Worm (Caenorhabditis elegans) whole organism, L4 larva: Measurements from ENCODE around the gene sri-31.

ENCODE experiments used
- F26F4.8 ChIP-seq: fragments of 200-800 bp; sonication (Bioruptor generic); conservative IDR thresholded peaks from 2 replicates; pipeline ENCODE4 v1.3.6; 2022; ENCODE audit warnings: missing genetic modification characterization, missing compliant biosample characterization
- F37D6.2 ChIP-seq: sonication (generic microtip); optimal IDR thresholded peaks from 2 replicates; lab custom pipeline; 2016; ENCODE audit warnings: mild to moderate bottlenecking, missing genetic modification characterization, missing compliant biosample characterization
- T20F7.1 ChIP-seq: fragments of 200-800 bp; sonication (Bioruptor generic); optimal IDR thresholded peaks from 2 replicates; lab custom pipeline; 2018; ENCODE audit warnings: mild to moderate bottlenecking, missing genetic modification characterization, missing compliant biosample characterization
- Y105C5A.15 ChIP-seq: fragments of 200-800 bp; sonication (Bioruptor generic); IDR thresholded peaks from 2 replicates; pipeline ENCODE4 v1.3.6; 2022; ENCODE audit warnings: missing genetic modification characterization, missing compliant biosample characterization
- Y48G9A.11 ChIP-seq: fragments of 200-800 bp; sonication (Bioruptor generic); IDR thresholded peaks from 2 replicates; pipeline ENCODE4 v1.3.6; 2022; ENCODE audit warnings: missing genetic modification reagents, missing genetic modification characterization, missing compliant biosample characterization
- Y5F2A.4 ChIP-seq: fragments of 200-800 bp; sonication (Bioruptor generic); optimal IDR thresholded peaks from 2 replicates; lab custom pipeline; 2018; ENCODE audit warnings: mild to moderate bottlenecking, missing genetic modification characterization, missing compliant biosample characterization
- Y75B8A.6 ChIP-seq: fragments of 200-800 bp; sonication (Bioruptor generic); IDR thresholded peaks from 2 replicates; pipeline ENCODE4 v1.3.6; 2022; ENCODE audit warnings: missing genetic modification reagents, missing genetic modification characterization, missing compliant biosample characterization
- ZK337.2 ChIP-seq: fragments of 200-800 bp; sonication (Bioruptor generic); IDR thresholded peaks from 2 replicates; pipeline ENCODE4 v1.3.6; 2022; ENCODE audit warnings: missing genetic modification reagents, missing genetic modification characterization, missing compliant biosample characterization
- aly-2 ChIP-seq: sonication (generic microtip); optimal IDR thresholded peaks from 2 replicates; lab custom pipeline; 2018; ENCODE audit warnings: missing biosample characterization, missing genetic modification characterization
- ceh-20 ChIP-seq: fragments of 200-800 bp; sonication (Bioruptor generic); IDR thresholded peaks from 2 replicates; pipeline ENCODE4 v1.3.6; 2022; ENCODE audit warnings: missing genetic modification reagents, missing genetic modification characterization, missing compliant biosample characterization
- ceh-28 ChIP-seq: fragments of 150-350 bp; optimal IDR thresholded peaks from 2 replicates; lab custom pipeline; 2014; ENCODE audit warnings: missing biosample characterization, missing genetic modification reagents, missing genetic modification characterization
- cey-2 ChIP-seq: sonication (generic microtip); optimal IDR thresholded peaks from 3 replicates; lab custom pipeline; 2017; ENCODE audit warnings: missing genetic modification characterization, mild to moderate bottlenecking, missing compliant biosample characterization, antibody characterized with exemption, borderline replicate concordance; ENCODE audit not compliant: insufficient read depth
- daf-16 ChIP-seq, 3 experiments: sonication (generic microtip); optimal IDR thresholded peaks; 2 replicates each; lab custom pipeline; 2016 to 2017; ENCODE audit warnings: missing genetic modification characterization in 3 of 3, missing genetic modification reagents in 3 of 3, mild to moderate bottlenecking in 2 of 3, missing compliant biosample characterization in 2 of 3, missing biosample characterization in 1 of 3, moderate library complexity in 1 of 3
- dmd-6 ChIP-seq: fragments of 200-800 bp; sonication (Bioruptor generic); IDR thresholded peaks from 2 replicates; pipeline ENCODE4 v1.3.6; 2022; ENCODE audit warnings: missing genetic modification reagents, missing genetic modification characterization, missing compliant biosample characterization
- dmd-8 ChIP-seq: fragments of 200-800 bp; sonication (Bioruptor generic); IDR thresholded peaks from 2 replicates; pipeline ENCODE4 v1.3.6; 2022; ENCODE audit warnings: missing genetic modification characterization, missing compliant biosample characterization
- dpl-1 ChIP-seq: fragments of 150-350 bp; optimal IDR thresholded peaks from 2 replicates; lab custom pipeline; 2014; ENCODE audit warnings: missing biosample characterization, missing genetic modification reagents, missing genetic modification characterization
- duxl-1 ChIP-seq: sonication (generic microtip); optimal IDR thresholded peaks from 2 replicates; lab custom pipeline; 2016; ENCODE audit warnings: mild to moderate bottlenecking, missing genetic modification characterization, moderate library complexity, missing compliant biosample characterization; ENCODE audit not compliant: poor library complexity
- fkh-10 ChIP-seq: fragments of 150-350 bp; optimal IDR thresholded peaks from 2 replicates; lab custom pipeline; 2014; ENCODE audit warnings: missing biosample characterization, missing genetic modification reagents, missing genetic modification characterization
- gei-8 ChIP-seq: fragments of 200-800 bp; sonication (Bioruptor generic); optimal IDR thresholded peaks from 2 replicates; lab custom pipeline; 2018; ENCODE audit warnings: mild to moderate bottlenecking, missing genetic modification characterization, missing compliant biosample characterization
- hif-1 ChIP-seq, 2 experiments: sonication (generic microtip); optimal IDR thresholded peaks; 2 replicates each; lab custom pipeline; 2016 to 2017; ENCODE audit warnings: missing compliant biosample characterization in 2 of 2, missing genetic modification characterization in 2 of 2, missing genetic modification reagents in 2 of 2, missing genotype in 2 of 2, mild to moderate bottlenecking in 1 of 2
- hlh-11 ChIP-seq: fragments of 200-800 bp; sonication (Bioruptor generic); optimal IDR thresholded peaks from 2 replicates; lab custom pipeline; 2018; ENCODE audit warnings: mild to moderate bottlenecking, missing genetic modification characterization, missing compliant biosample characterization
- jun-1 ChIP-seq: fragments of 150-350 bp; optimal IDR thresholded peaks from 2 replicates; lab custom pipeline; 2014; ENCODE audit warnings: missing biosample characterization, missing genetic modification reagents, missing genetic modification characterization
- lim-7 ChIP-seq: fragments of 200-800 bp; sonication (Bioruptor generic); IDR thresholded peaks from 2 replicates; pipeline ENCODE4 v1.3.6; 2022; ENCODE audit warnings: missing genetic modification characterization, missing compliant biosample characterization
- lin-13 ChIP-seq: fragments of 150-350 bp; optimal IDR thresholded peaks from 2 replicates; lab custom pipeline; 2014; ENCODE audit warnings: missing biosample characterization, missing genetic modification reagents, missing genetic modification characterization
- lin-15B ChIP-seq: fragments of 150-350 bp; sonication (generic microtip); optimal IDR thresholded peaks from 3 replicates; lab custom pipeline; 2014; ENCODE audit warnings: missing biosample characterization, missing genetic modification characterization
- lin-29 ChIP-seq: fragments of 200-800 bp; sonication (Bioruptor generic); IDR thresholded peaks from 2 replicates; pipeline ENCODE4 v1.3.6; 2022; ENCODE audit warnings: missing genetic modification reagents, missing genetic modification characterization, missing compliant biosample characterization
- lin-39 ChIP-seq: fragments of 150-350 bp; optimal IDR thresholded peaks from 2 replicates; lab custom pipeline; 2014; ENCODE audit warnings: missing biosample characterization, missing genetic modification reagents, missing genetic modification characterization
- lir-3 ChIP-seq: sonication (generic microtip); optimal IDR thresholded peaks from 2 replicates; lab custom pipeline; 2016; ENCODE audit warnings: mild to moderate bottlenecking, missing genetic modification characterization, missing compliant biosample characterization
- mdl-1 ChIP-seq, 2 experiments: fragments of 150-350 bp in 1 of 2; sonication (generic microtip) in 1 of 2; optimal IDR thresholded peaks; 2 replicates each; lab custom pipeline; 2014 to 2017; ENCODE audit warnings: missing biosample characterization in 2 of 2, missing genetic modification characterization in 2 of 2
- mep-1 ChIP-seq: fragments of 150-350 bp; sonication (generic microtip); optimal IDR thresholded peaks from 3 replicates; lab custom pipeline; 2014; ENCODE audit warnings: missing biosample characterization, missing genetic modification characterization
- mes-2 ChIP-seq: sonication (generic microtip); optimal IDR thresholded peaks from 2 replicates; lab custom pipeline; 2016; ENCODE audit warnings: missing genotype, mild to moderate bottlenecking, missing genetic modification characterization, missing compliant biosample characterization; ENCODE audit not compliant: poor library complexity, severe bottlenecking
- mxl-2 ChIP-seq: fragments of 200-800 bp; sonication (Bioruptor generic); conservative IDR thresholded peaks from 2 replicates; pipeline ENCODE4 v1.3.6; 2022; ENCODE audit warnings: missing genetic modification reagents, missing genetic modification characterization, missing compliant biosample characterization
- nhr-10 ChIP-seq: fragments of 150-350 bp; optimal IDR thresholded peaks from 2 replicates; lab custom pipeline; 2014; ENCODE audit warnings: missing biosample characterization, missing genetic modification characterization
- nhr-102 ChIP-seq: sonication (generic microtip); optimal IDR thresholded peaks from 2 replicates; lab custom pipeline; 2016; ENCODE audit warnings: mild to moderate bottlenecking, missing genetic modification characterization, moderate library complexity, missing compliant biosample characterization
- nhr-41 ChIP-seq: fragments of 200-800 bp; sonication (Bioruptor generic); IDR thresholded peaks from 2 replicates; pipeline ENCODE4 v1.3.6; 2022; ENCODE audit warnings: missing genetic modification reagents, missing genetic modification characterization, missing compliant biosample characterization
- nhr-42 ChIP-seq: fragments of 200-800 bp; sonication (Bioruptor generic); IDR thresholded peaks from 2 replicates; pipeline ENCODE4 v1.3.6; 2022; ENCODE audit warnings: missing genetic modification characterization, missing compliant biosample characterization
- nhr-76 ChIP-seq: fragments of 150-350 bp; optimal IDR thresholded peaks from 2 replicates; lab custom pipeline; 2014; ENCODE audit warnings: missing biosample characterization, missing genetic modification characterization
- pha-4 ChIP-seq, 2 experiments: fragments of 150-350 bp in 1 of 2; fragments of 200-800 bp in 1 of 2; sonication (Bioruptor generic) in 1 of 2; IDR thresholded peaks in 1 of 2; optimal IDR thresholded peaks in 1 of 2; 2 replicates each; pipeline versions ENCODE4 v1.3.6 to Lab custom; 2014 to 2022; ENCODE audit warnings: missing genetic modification characterization in 2 of 2, missing genetic modification reagents in 2 of 2, missing biosample characterization in 1 of 2, missing compliant biosample characterization in 1 of 2
- php-3 ChIP-seq: fragments of 200-800 bp; sonication (Bioruptor generic); IDR thresholded peaks from 2 replicates; pipeline ENCODE4 v1.3.6; 2022; ENCODE audit warnings: missing genetic modification reagents, missing genetic modification characterization, missing compliant biosample characterization
- rbr-2 ChIP-seq: sonication (generic microtip); optimal IDR thresholded peaks from 2 replicates; lab custom pipeline; 2016; ENCODE audit warnings: missing genotype, missing genetic modification characterization, missing compliant biosample characterization
- sdz-12 ChIP-seq: fragments of 200-800 bp; sonication (Bioruptor generic); optimal IDR thresholded peaks from 2 replicates; lab custom pipeline; 2018; ENCODE audit warnings: mild to moderate bottlenecking, missing genetic modification characterization, missing compliant biosample characterization
- set-16 ChIP-seq: fragments of 200-800 bp; sonication (Bioruptor generic); IDR thresholded peaks from 2 replicates; pipeline ENCODE4 v1.3.6; 2022; ENCODE audit warnings: missing genetic modification reagents, missing genetic modification characterization, missing compliant biosample characterization
- snpc-4 ChIP-seq: fragments of 150-350 bp; optimal IDR thresholded peaks from 2 replicates; lab custom pipeline; 2014; ENCODE audit warnings: missing biosample characterization, missing genetic modification characterization
- unc-130 ChIP-seq: sonication (generic microtip); optimal IDR thresholded peaks from 2 replicates; lab custom pipeline; 2016; ENCODE audit warnings: missing genetic modification reagents, missing genetic modification characterization, missing compliant biosample characterization
- vab-7 ChIP-seq: fragments of 200-800 bp; sonication (Bioruptor generic); IDR thresholded peaks from 2 replicates; pipeline ENCODE4 v1.3.6; 2022; ENCODE audit warnings: missing genetic modification reagents, missing genetic modification characterization, missing compliant biosample characterization
- zag-1 ChIP-seq: fragments of 150-350 bp; optimal IDR thresholded peaks from 2 replicates; lab custom pipeline; 2014; ENCODE audit warnings: missing biosample characterization, missing genetic modification characterization
- zfp-3 ChIP-seq: fragments of 200-800 bp; sonication (Bioruptor generic); conservative IDR thresholded peaks from 2 replicates; pipeline ENCODE4 v1.3.6; 2022; ENCODE audit warnings: missing genetic modification reagents, missing genetic modification characterization, missing compliant biosample characterization
- zip-2 ChIP-seq: fragments of 150-350 bp; optimal IDR thresholded peaks from 2 replicates; lab custom pipeline; 2014; ENCODE audit warnings: missing biosample characterization, missing genetic modification characterization
- ztf-11 ChIP-seq: fragments of 150-350 bp; optimal IDR thresholded peaks from 2 replicates; lab custom pipeline; 2014; ENCODE audit warnings: missing biosample characterization, missing genetic modification characterization

The sri-31 gene

ce11 chrII:3076915-3077314 is 26.1 kb downstream of the sri-31 start, which contains the start of gene Y25C1A.8 (continued):
- TF ChIP-seq Y48G9A.11, result 0 out of 2 replicates have a peak, but pooled peaks have one; percentile 31
- peak; percentile 38 for TF ChIP-seq gei-8
- TF ChIP-seq nhr-42, result peak; percentile 75
- peak in 1 of 2 experiments; percentile 69 for TF ChIP-seq mdl-1 (tag; optimal IDR thresholded peaks at IDR 0.05; lab: Kevin White, UChicago)
- TF ChIP-seq lim-7 (GFP tag; lab: Robert Waterston, UW), result 0 out of 2 replicates have a peak, but pooled peaks have one; percentile 46
- peak; percentile 53 for TF ChIP-seq fkh-10 (GFP tag; lab: Kevin White, UChicago)
- TF ChIP-seq F26F4.8 (GFP tag; lab: Robert Waterston, UW), result no peak
- TF ChIP-seq unc-130, result peak; percentile 35
- peak in 1 of 2 experiments; percentile 54 for TF ChIP-seq daf-16 (GFP tag; optimal IDR thresholded peaks at IDR 0.05; lab: Kevin White, UChicago)
- peak; percentile 49 for TF ChIP-seq daf-16 (tag; optimal IDR thresholded peaks at IDR 0.05; lab: Kevin White, UChicago)
- TF ChIP-seq cey-2 (tag; lab: Kevin White, UChicago), result no peak
- no peak for TF ChIP-seq lin-15B (tag; lab: Kevin White, UChicago)
- no peak for TF ChIP-seq dmd-8 (GFP tag; lab: Robert Waterston, UW)
- TF ChIP-seq lin-13 (GFP tag; lab: Kevin White, UChicago), result peak; percentile 87
- peak; percentile 61; the same call in 1 of the 2 replicates for TF ChIP-seq ZK337.2 (GFP tag; lab: Robert Waterston, UW)
- TF ChIP-seq jun-1, result peak; percentile 78
- no peak for TF ChIP-seq aly-2 (tag; lab: Kevin White, UChicago)
- peak; percentile 62 for TF ChIP-seq vab-7 (GFP tag; lab: Robert Waterston, UW)
- TF ChIP-seq mes-2, result peak; percentile 96
- 0 out of 2 replicates have a peak, but pooled peaks have one; percentile 49 for TF ChIP-seq mxl-2 (GFP tag; lab: Robert Waterston, UW)
- TF ChIP-seq Y5F2A.4 (GFP tag; lab: Kevin White, UChicago), result peak; percentile 71
- TF ChIP-seq set-16 (GFP tag; lab: Robert Waterston, UW), result peak; percentile 55; the same call in 1 of the 2 replicates
- no peak for TF ChIP-seq sdz-12 (GFP tag; lab: Kevin White, UChicago)
- no peak for TF ChIP-seq lir-3
- TF ChIP-seq zip-2 (tag; lab: Kevin White, UChicago), result peak; percentile 68
- TF ChIP-seq duxl-1 (tag; lab: Kevin White, UChicago), result peak; percentile 95
- no peak for TF ChIP-seq nhr-76 (tag; lab: Kevin White, UChicago)
- TF ChIP-seq nhr-41 (GFP tag; lab: Robert Waterston, UW), result no peak
- TF ChIP-seq nhr-10, result peak; percentile 2
- TF ChIP-seq rbr-2, result peak; percentile 92
- no peak for TF ChIP-seq Y105C5A.15
- TF ChIP-seq zfp-3 (GFP tag; lab: Robert Waterston, UW), result peak; percentile 85
- TF ChIP-seq pha-4 (GFP tag; IDR thresholded peaks at IDR 0.05; lab: Robert Waterston, UW), result peak; percentile 91
- TF ChIP-seq pha-4 (tag; optimal IDR thresholded peaks at IDR 0.05; lab: Kevin White, UChicago), result no peak
- peak; percentile 95 for TF ChIP-seq mep-1
- peak; percentile 94 for TF ChIP-seq nhr-102 (tag; lab: Kevin White, UChicago)
- TF ChIP-seq dpl-1, result peak; percentile 84
- TF ChIP-seq ceh-28 (tag; lab: Kevin White, UChicago), result no peak
- TF ChIP-seq lin-29 (GFP tag; lab: Robert Waterston, UW), result peak; percentile 80
- TF ChIP-seq hlh-11 (tag; lab: Kevin White, UChicago), result peak; percentile 89
- no peak for TF ChIP-seq Y75B8A.6
- TF ChIP-seq hif-1 (tag; optimal IDR thresholded peaks at IDR 0.05; lab: Kevin White, UChicago), result peak in 1 of 2 experiments; percentile 79
- no peak for TF ChIP-seq zag-1
- TF ChIP-seq snpc-4 (tag; lab: Kevin White, UChicago), result peak; percentile 48
- TF ChIP-seq dmd-6 (GFP tag; lab: Robert Waterston, UW), result peak; percentile 83
- TF ChIP-seq T20F7.1, result no peak
- TF ChIP-seq ceh-20 (GFP tag; lab: Robert Waterston, UW), result peak; percentile 86
- no peak for TF ChIP-seq ztf-11 (tag; lab: Kevin White, UChicago)
- peak; percentile 89 for TF ChIP-seq php-3 (GFP tag; lab: Robert Waterston, UW)
- TF ChIP-seq lin-39 (tag; lab: Kevin White, UChicago), result no peak
- TF ChIP-seq F37D6.2, result peak; percentile 78
